Worm (Caenorhabditis elegans) whole organism, young adult: ENCODE measurements around the gene B0454.5.

Experiments
- F57C9.4 ChIP-seq: sonication (generic microtip); optimal IDR thresholded peaks from 2 replicates; lab custom pipeline; 2017; ENCODE audit warnings: mild to moderate bottlenecking, missing genetic modification characterization, missing compliant biosample characterization
- Y95B8A.8 ChIP-seq: fragments of 200-800 bp; sonication (Bioruptor generic); IDR thresholded peaks from 2 replicates; pipeline ENCODE4 v1.3.6; 2022; ENCODE audit warnings: missing genetic modification reagents, missing genetic modification characterization, missing compliant biosample characterization
- ama-1 ChIP-seq, 3 experiments: fragments of 150-350 bp in 1 of 3; sonication (generic microtip) in 2 of 3; optimal IDR thresholded peaks; 2 replicates each; lab custom pipeline; 2014 to 2018; ENCODE audit warnings: missing biosample characterization in 2 of 3, missing genetic modification characterization in 2 of 3, missing genetic modification reagents in 2 of 3
- aptf-2 ChIP-seq: fragments of 200-800 bp; sonication (Bioruptor generic); conservative IDR thresholded peaks from 2 replicates; pipeline ENCODE4 v1.3.6; 2022; ENCODE audit warnings: missing genetic modification reagents, missing genetic modification characterization, missing compliant biosample characterization
- bed-1 ChIP-seq: fragments of 200-800 bp; sonication (Bioruptor generic); IDR thresholded peaks from 2 replicates; pipeline ENCODE4 v1.3.6; 2022; ENCODE audit warnings: missing genetic modification reagents, missing genetic modification characterization, missing compliant biosample characterization
- dpl-1 ChIP-seq: fragments of 150-350 bp; optimal IDR thresholded peaks from 2 replicates; lab custom pipeline; 2014; ENCODE audit warnings: missing biosample characterization, missing genetic modification reagents, missing genetic modification characterization
- ekl-4 ChIP-seq: fragments of 200-800 bp; sonication (Bioruptor generic); IDR thresholded peaks from 2 replicates; pipeline ENCODE4 v1.3.6; 2022; ENCODE audit warnings: missing genetic modification reagents, missing genetic modification characterization, missing compliant biosample characterization
- lin-26 ChIP-seq: fragments of 200-800 bp; sonication (Bioruptor generic); IDR thresholded peaks from 2 replicates; pipeline ENCODE4 v1.3.6; 2022; ENCODE audit warnings: missing genetic modification reagents, missing genetic modification characterization, missing compliant biosample characterization
- nhr-27 ChIP-seq: fragments of 200-800 bp; sonication (Bioruptor generic); optimal IDR thresholded peaks from 2 replicates; lab custom pipeline; 2018; ENCODE audit warnings: mild to moderate bottlenecking, missing genetic modification characterization, moderate library complexity, missing compliant biosample characterization
- pha-4 ChIP-seq: fragments of 150-350 bp; sonication (generic microtip); optimal IDR thresholded peaks from 2 replicates; lab custom pipeline; 2014; ENCODE audit warnings: missing biosample characterization, missing genetic modification reagents, missing genetic modification characterization
- unc-62 ChIP-seq: fragments of 150-350 bp; optimal IDR thresholded peaks from 2 replicates; lab custom pipeline; 2014; ENCODE audit warnings: missing biosample characterization, missing genetic modification reagents, missing genetic modification characterization
- ztf-22 ChIP-seq: fragments of 200-800 bp; sonication (Bioruptor generic); optimal IDR thresholded peaks from 2 replicates; lab custom pipeline; 2018; ENCODE audit warnings: mild to moderate bottlenecking, missing genetic modification characterization, moderate library complexity, missing compliant biosample characterization

ce11 chrII:2997828-2998441 lies 40.7 kb upstream of the B0454.5 start:
- TF ChIP-seq dpl-1 (GFP tag; lab: Kevin White, UChicago) (no peak), pha-4 (tag; lab: Kevin White, UChicago) (no peak), ztf-22 (no peak), unc-62 (GFP tag; lab: Kevin White, UChicago) (no peak), ekl-4 (no peak), lin-26 (GFP tag; lab: Robert Waterston, UW) (no peak), aptf-2 (GFP tag; lab: Robert Waterston, UW) (no peak), bed-1 (GFP tag; lab: Robert Waterston, UW) (no peak), F57C9.4 (no peak), nhr-27 (tag; lab: Kevin White, UChicago) (no peak), Y95B8A.8 (GFP tag; lab: Robert Waterston, UW) (no peak), ama-1 (optimal IDR thresholded peaks at IDR 0.05; lab: Kevin White, UChicago) (no peak), ama-1 (GFP tag; optimal IDR thresholded peaks at IDR 0.05; lab: Kevin White, UChicago) (no peak)
